Fruit fly (Drosophila melanogaster): ENCODE measurements around the gene CG14691.

DNA sequence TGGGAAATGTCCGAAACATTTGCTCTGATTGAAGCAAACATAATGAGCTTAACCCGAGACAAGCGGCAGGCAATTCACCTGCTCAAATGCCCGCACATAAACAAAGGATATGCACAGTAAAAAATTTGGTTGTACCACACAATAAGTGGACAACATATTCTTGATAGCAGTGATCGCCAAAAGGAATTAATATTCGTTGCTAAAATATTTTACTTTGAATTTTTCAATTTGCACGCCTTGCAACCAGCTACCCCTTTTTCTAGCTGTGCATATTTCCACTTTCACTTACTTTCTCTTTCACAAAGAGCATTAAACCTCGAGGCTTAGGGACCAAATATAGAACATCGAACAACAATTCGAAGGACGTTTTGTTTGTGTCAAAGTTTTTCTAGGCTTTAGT lies 7.8 kb downstream of the CG14691 start:
- TF ChIP-seq psq (optimal IDR thresholded peaks at IDR 0.05) (no peak), h (optimal IDR thresholded peaks at IDR 0.05) (no peak), Sin3A (optimal IDR thresholded peaks at IDR 0.05) (no peak), Myc (optimal IDR thresholded peaks at IDR 0.05) (no peak), ttk (optimal IDR thresholded peaks at IDR 0.05) (no peak), insv (optimal IDR thresholded peaks at IDR 0.05) (no peak)
